Worm (Caenorhabditis elegans) whole organism, midembryonic: ENCODE data around the gene C18H7.4.

Experiments used
- T22C8.4 ChIP-seq: fragments of 200-800 bp; sonication (Bioruptor generic); IDR thresholded peaks from 2 replicates; pipeline ENCODE4 v1.3.6; 2022; ENCODE audit warnings: missing genetic modification characterization, missing compliant biosample characterization
- flt-1 ChIP-seq: fragments of 200-800 bp; sonication (Bioruptor generic); IDR thresholded peaks from 2 replicates; pipeline ENCODE4 v1.3.6; 2022; ENCODE audit warnings: missing genetic modification characterization, missing compliant biosample characterization
- klf-2 ChIP-seq: fragments of 200-800 bp; sonication (Bioruptor generic); conservative IDR thresholded peaks from 2 replicates; pipeline ENCODE4 v1.3.6; 2022; ENCODE audit warnings: missing genetic modification reagents, missing genetic modification characterization, missing compliant biosample characterization
- tab-1 ChIP-seq: fragments of 200-800 bp; sonication (Bioruptor generic); IDR thresholded peaks from 2 replicates; pipeline ENCODE4 v1.3.6; 2022; ENCODE audit warnings: missing genetic modification characterization, missing compliant biosample characterization

ce11 chrIV:606055-606454 is 12.9 kb downstream of the C18H7.4 start, which contains the start of gene inx-18:
- no peak for TF ChIP-seq flt-1 (GFP tag; lab: Robert Waterston, UW)
- no peak for TF ChIP-seq tab-1 (GFP tag; lab: Robert Waterston, UW)
- no peak for TF ChIP-seq klf-2 (GFP tag; lab: Robert Waterston, UW)
- TF ChIP-seq T22C8.4 (GFP tag; lab: Robert Waterston, UW), result no peak
